Worm (Caenorhabditis elegans) whole organism, L1 larva: ENCODE measurements around the gene EGAP1.5.

ENCODE experiments used
- C16A3.4 ChIP-seq: fragments of 150-350 bp; optimal IDR thresholded peaks from 2 replicates; lab custom pipeline; 2014; ENCODE audit warnings: missing biosample characterization, missing genetic modification characterization
- F16B12.6 ChIP-seq: fragments of 150-350 bp; optimal IDR thresholded peaks from 2 replicates; lab custom pipeline; 2014; ENCODE audit warnings: missing biosample characterization, missing genetic modification characterization
- aha-1 ChIP-seq: fragments of 150-350 bp; optimal IDR thresholded peaks from 2 replicates; lab custom pipeline; 2014; ENCODE audit warnings: missing biosample characterization, missing genetic modification characterization
- alr-1 ChIP-seq: fragments of 200-800 bp; sonication (Bioruptor generic); optimal IDR thresholded peaks from 2 replicates; lab custom pipeline; 2018; ENCODE audit warnings: borderline replicate concordance, mild to moderate bottlenecking, missing genetic modification characterization, missing compliant biosample characterization
- ama-1 ChIP-seq: fragments of 150-350 bp; optimal IDR thresholded peaks from 2 replicates; lab custom pipeline; 2014
- blmp-1 ChIP-seq: fragments of 150-350 bp; optimal IDR thresholded peaks from 2 replicates; lab custom pipeline; 2014; ENCODE audit warnings: missing biosample characterization, missing genetic modification characterization
- ceh-82 ChIP-seq, 3 experiments: fragments of 150-350 bp in 1 of 3; sonication (generic microtip) in 2 of 3; optimal IDR thresholded peaks; 2 replicates each; lab custom pipeline; 2014 to 2017; ENCODE audit warnings: missing biosample characterization in 3 of 3, missing genetic modification characterization in 3 of 3
- ceh-88 ChIP-seq: fragments of 200-800 bp; sonication (Bioruptor generic); IDR thresholded peaks from 2 replicates; pipeline ENCODE4 v1.3.6; 2022; ENCODE audit warnings: missing genetic modification characterization, missing compliant biosample characterization
- dpl-1 ChIP-seq, 3 experiments: fragments of 150-350 bp in 2 of 3; sonication (generic microtip) in 1 of 3; optimal IDR thresholded peaks; 2 replicates each; lab custom pipeline; 2014 to 2017; ENCODE audit warnings: missing biosample characterization in 3 of 3, missing genetic modification characterization in 3 of 3, missing genetic modification reagents in 3 of 3
- efl-1 ChIP-seq, 4 experiments: fragments of 150-350 bp; optimal IDR thresholded peaks in 3 of 4; peaks in 1 of 4; 1 replicate in 1 of 4; 2 replicates in 3 of 4; lab custom pipeline; 2014; ENCODE audit warnings: missing biosample characterization in 2 of 4, missing genetic modification characterization in 2 of 4, missing genetic modification reagents in 2 of 4
- efl-3 ChIP-seq: fragments of 200-800 bp; sonication (Bioruptor generic); optimal IDR thresholded peaks from 2 replicates; lab custom pipeline; 2018; ENCODE audit warnings: mild to moderate bottlenecking, missing genetic modification characterization, missing compliant biosample characterization
- elt-3 ChIP-seq, 6 experiments: fragments of 150-350 bp in 1 of 6; sonication (generic microtip); optimal IDR thresholded peaks; 2 replicates each; lab custom pipeline; 2017 to 2018; ENCODE audit warnings: missing biosample characterization in 6 of 6, missing genetic modification characterization in 6 of 6, inconsistent platforms in 1 of 6
- ets-5 ChIP-seq: fragments of 200-800 bp; sonication (Bioruptor generic); IDR thresholded peaks from 2 replicates; pipeline ENCODE4 v1.3.6; 2022; ENCODE audit warnings: missing genetic modification characterization, missing compliant biosample characterization
- fkh-8 ChIP-seq: sonication (generic microtip); optimal IDR thresholded peaks from 2 replicates; lab custom pipeline; 2016; ENCODE audit warnings: mild to moderate bottlenecking, missing genetic modification characterization, missing compliant biosample characterization
- hlh-17 ChIP-seq: fragments of 200-800 bp; sonication (Bioruptor generic); optimal IDR thresholded peaks from 2 replicates; lab custom pipeline; 2018; ENCODE audit warnings: missing genetic modification characterization, mild to moderate bottlenecking, missing compliant biosample characterization, moderate library complexity, borderline replicate concordance
- hlh-4 ChIP-seq: sonication (generic microtip); optimal IDR thresholded peaks from 2 replicates; lab custom pipeline; 2016; ENCODE audit warnings: mild to moderate bottlenecking, missing genetic modification characterization, missing compliant biosample characterization
- lin-13 ChIP-seq: fragments of 150-350 bp; optimal IDR thresholded peaks from 2 replicates; lab custom pipeline; 2014; ENCODE audit warnings: missing biosample characterization, missing genetic modification reagents, missing genetic modification characterization
- lin-14 ChIP-seq: fragments of 200-800 bp; sonication (Bioruptor generic); optimal IDR thresholded peaks from 2 replicates; lab custom pipeline; 2018; ENCODE audit warnings: mild to moderate bottlenecking, missing genetic modification characterization, moderate library complexity, missing compliant biosample characterization
- lin-35 ChIP-seq, 2 experiments: fragments of 150-350 bp; optimal IDR thresholded peaks; 2 replicates each; lab custom pipeline; 2014; ENCODE audit warnings: missing biosample characterization in 2 of 2, missing genetic modification characterization in 2 of 2, missing genetic modification reagents in 2 of 2
- lsy-2 ChIP-seq, 2 experiments: fragments of 150-350 bp; optimal IDR thresholded peaks; 2 replicates each; lab custom pipeline; 2014; ENCODE audit warnings: missing biosample characterization in 2 of 2, missing genetic modification characterization in 2 of 2
- mdl-1 ChIP-seq, 2 experiments: fragments of 150-350 bp; optimal IDR thresholded peaks; 2 replicates each; lab custom pipeline; 2014 to 2017; ENCODE audit warnings: missing biosample characterization in 2 of 2, missing genetic modification characterization in 2 of 2, inconsistent platforms in 1 of 2
- mep-1 ChIP-seq: fragments of 150-350 bp; optimal IDR thresholded peaks from 2 replicates; lab custom pipeline; 2014; ENCODE audit warnings: missing biosample characterization, missing genetic modification characterization
- nhr-19 ChIP-seq: fragments of 200-800 bp; sonication (Bioruptor generic); conservative IDR thresholded peaks from 2 replicates; pipeline ENCODE4 v1.3.6; 2022; ENCODE audit warnings: missing genetic modification characterization, missing compliant biosample characterization
- nhr-20 ChIP-seq: sonication (generic microtip); optimal IDR thresholded peaks from 2 replicates; lab custom pipeline; 2016; ENCODE audit warnings: mild to moderate bottlenecking, missing genetic modification characterization, missing compliant biosample characterization
- nhr-47 ChIP-seq: sonication (generic microtip); optimal IDR thresholded peaks from 2 replicates; lab custom pipeline; 2016; ENCODE audit warnings: mild to moderate bottlenecking, missing genetic modification characterization, moderate library complexity, missing compliant biosample characterization
- nhr-71 ChIP-seq: sonication (generic microtip); optimal IDR thresholded peaks from 2 replicates; lab custom pipeline; 2016; ENCODE audit warnings: mild to moderate bottlenecking, missing genetic modification characterization, moderate library complexity, missing compliant biosample characterization
- nhr-76 ChIP-seq: sonication (generic microtip); optimal IDR thresholded peaks from 2 replicates; lab custom pipeline; 2017; ENCODE audit warnings: missing biosample characterization, missing genetic modification characterization
- nhr-77 ChIP-seq: fragments of 150-350 bp; optimal IDR thresholded peaks from 2 replicates; lab custom pipeline; 2014; ENCODE audit warnings: missing biosample characterization, missing genetic modification characterization
- nhr-85 ChIP-seq: sonication (generic microtip); peaks from one replicate; lab custom pipeline; 2016; ENCODE audit warnings: missing genetic modification characterization, inconsistent platforms, missing compliant biosample characterization
- rnt-1 ChIP-seq: sonication (generic microtip); optimal IDR thresholded peaks from 2 replicates; lab custom pipeline; 2016; ENCODE audit warnings: mild to moderate bottlenecking, missing genetic modification characterization, moderate library complexity, missing compliant biosample characterization
- skn-1 ChIP-seq: fragments of 150-350 bp; optimal IDR thresholded peaks from 2 replicates; lab custom pipeline; 2014; ENCODE audit warnings: missing biosample characterization, missing genetic modification characterization
- snpc-4 ChIP-seq: fragments of 150-350 bp; optimal IDR thresholded peaks from 2 replicates; lab custom pipeline; 2014; ENCODE audit warnings: missing biosample characterization, missing genetic modification characterization
- snu-23 ChIP-seq: sonication (generic microtip); optimal IDR thresholded peaks from 2 replicates; lab custom pipeline; 2016; ENCODE audit warnings: missing genetic modification characterization, missing compliant biosample characterization
- sptf-1 ChIP-seq: fragments of 150-350 bp; optimal IDR thresholded peaks from 2 replicates; lab custom pipeline; 2014; ENCODE audit warnings: missing biosample characterization, missing genetic modification characterization
- swsn-7 ChIP-seq: sonication (generic microtip); optimal IDR thresholded peaks from 2 replicates; lab custom pipeline; 2016; ENCODE audit warnings: missing genetic modification characterization, missing compliant biosample characterization
- unc-130 ChIP-seq: fragments of 150-350 bp; optimal IDR thresholded peaks from 2 replicates; lab custom pipeline; 2017; ENCODE audit warnings: missing biosample characterization, missing genetic modification characterization, inconsistent platforms
- unc-86 ChIP-seq: sonication (generic microtip); optimal IDR thresholded peaks from 2 replicates; lab custom pipeline; 2016; ENCODE audit warnings: missing genetic modification characterization, missing compliant biosample characterization
- unc-98 ChIP-seq: fragments of 200-800 bp; sonication (Bioruptor generic); IDR thresholded peaks from 2 replicates; pipeline ENCODE4 v1.3.6; 2022; ENCODE audit warnings: missing genetic modification characterization, missing compliant biosample characterization
- xbp-1 ChIP-seq: sonication (generic microtip); optimal IDR thresholded peaks from 2 replicates; lab custom pipeline; 2016; ENCODE audit warnings: missing genetic modification characterization, missing compliant biosample characterization
- zip-4 ChIP-seq: fragments of 200-800 bp; sonication (Bioruptor generic); optimal IDR thresholded peaks from 2 replicates; lab custom pipeline; 2018; ENCODE audit warnings: mild to moderate bottlenecking, missing genetic modification characterization, moderate library complexity, missing compliant biosample characterization
- ztf-11 ChIP-seq, 2 experiments: sonication (generic microtip); optimal IDR thresholded peaks; 2 replicates each; lab custom pipeline; 2016 to 2017; ENCODE audit warnings: missing genetic modification characterization in 2 of 2, missing biosample characterization in 1 of 2, missing compliant biosample characterization in 1 of 2

Gene EGAP1.5

ce11 chrIII:5948162-5948933 lies 16.8 kb downstream of the EGAP1.5 start, which contains the start of the genes F25B5.6 and F25B5.3:
F25B5.6 (minus strand) TSS chrIII:5948733.
F25B5.3 (plus strand) TSS chrIII:5948883.
- TF ChIP-seq hlh-4 (tag; lab: Kevin White, UChicago) (no peak), ztf-11 (tag; optimal IDR thresholded peaks at IDR 0.05; lab: Kevin White, UChicago) (no peak), blmp-1 (peak; percentile 19), efl-3 (no peak), unc-130 (peak; percentile 2), dpl-1 (GFP tag; optimal IDR thresholded peaks at IDR 0.05; lab: Kevin White, UChicago) (peak in 2 of 3 experiments; percentile 12 to 50), nhr-71 (peak; percentile 57), skn-1 (tag; lab: Kevin White, UChicago) (peak; percentile 53), ceh-82 (tag; optimal IDR thresholded peaks at IDR 0.05; lab: Kevin White, UChicago) (peak in 1 of 3 experiments; percentile 8), rnt-1 (tag; lab: Kevin White, UChicago) (peak; percentile 9), swsn-7 (tag; lab: Kevin White, UChicago) (peak; percentile 10), ets-5 (GFP tag; lab: Robert Waterston, UW) (no peak), aha-1 (tag; lab: Kevin White, UChicago) (no peak), mdl-1 (tag; optimal IDR thresholded peaks at IDR 0.05; lab: Kevin White, UChicago) (no peak), nhr-76 (tag; lab: Kevin White, UChicago) (no peak), lin-35 (GFP tag; optimal IDR thresholded peaks at IDR 0.05; lab: Kevin White, UChicago) (peak; percentile 8 to 53), mep-1 (tag; lab: Kevin White, UChicago) (peak; percentile 61), hlh-17 (GFP tag; lab: Kevin White, UChicago) (no peak), snpc-4 (tag; lab: Kevin White, UChicago) (peak; percentile 7), alr-1 (tag; lab: Kevin White, UChicago) (no peak), sptf-1 (tag; lab: Kevin White, UChicago) (no peak), lsy-2 (tag; optimal IDR thresholded peaks at IDR 0.05; lab: Kevin White, UChicago) (peak; percentile 36 to 50), lin-14 (GFP tag; lab: Kevin White, UChicago) (peak; percentile 51), F16B12.6 (peak; percentile 83), unc-98 (GFP tag; lab: Robert Waterston, UW) (no peak), xbp-1 (tag; lab: Kevin White, UChicago) (peak; percentile 3), nhr-19 (peak; percentile 98), C16A3.4 (peak; percentile 38), fkh-8 (tag; lab: Kevin White, UChicago) (peak; percentile 37), elt-3 (tag; optimal IDR thresholded peaks at IDR 0.05; lab: Kevin White, UChicago) (peak in 2 of 6 experiments; percentile 28 to 89), unc-86 (no peak), zip-4 (GFP tag; lab: Kevin White, UChicago) (no peak), efl-1 (optimal IDR thresholded peaks at IDR 0.05; lab: Kevin White, UChicago) (peak in 1 of 2 experiments; percentile 31), efl-1 (GFP tag; optimal IDR thresholded peaks at IDR 0.05 in 1 of 2; lab: Kevin White, UChicago) (peak; percentile 43 to 92), ama-1 (lab: Kevin White, UChicago) (no peak), lin-13 (GFP tag; lab: Kevin White, UChicago) (peak; percentile 14), nhr-85 (tag; lab: Kevin White, UChicago) (peak; percentile 79), ceh-88 (GFP tag; lab: Robert Waterston, UW) (no peak), snu-23 (GFP tag; lab: Kevin White, UChicago) (peak; percentile 58), nhr-77 (tag; lab: Kevin White, UChicago) (no peak), nhr-47 (tag; lab: Kevin White, UChicago) (no peak), nhr-20 (peak; percentile 25)
